Fruit fly (Drosophila melanogaster) whole organism, prepupa: ENCODE measurements around the gene CG7656.
A peak's percentile ranks its signal among the peaks of the same experiment; 100 is the strongest.

ENCODE experiments used
- Blimp-1 ChIP-seq: fragments of 200-800 bp; sonication (Bioruptor generic); optimal IDR thresholded peaks from 3 replicates; lab custom pipeline; 2017; ENCODE audit warnings: missing biosample characterization, missing genetic modification characterization, mild to moderate bottlenecking, moderate library complexity, missing genetic modification reagents
- CG10631 ChIP-seq: fragments of 200-800 bp; sonication (Bioruptor generic); optimal IDR thresholded peaks from 2 replicates; lab custom pipeline; 2016; ENCODE audit warnings: missing biosample characterization, missing genetic modification characterization
- CG16779 ChIP-seq: fragments of 200-800 bp; sonication (Bioruptor generic); optimal IDR thresholded peaks from 3 replicates; lab custom pipeline; 2017; ENCODE audit warnings: missing biosample characterization, mild to moderate bottlenecking, missing genetic modification characterization
- CG6854 ChIP-seq: fragments of 200-800 bp; sonication (Bioruptor generic); optimal IDR thresholded peaks from 2 replicates; lab custom pipeline; 2017; ENCODE audit warnings: missing biosample characterization, mild to moderate bottlenecking, missing genetic modification characterization
- Hr39 ChIP-seq: fragments of 200-800 bp; sonication (Bioruptor generic); optimal IDR thresholded peaks from 2 replicates; lab custom pipeline; 2016; ENCODE audit warnings: missing biosample characterization, missing genetic modification characterization
- OdsH ChIP-seq: fragments of 200-800 bp; sonication (Bioruptor generic); optimal IDR thresholded peaks from 3 replicates; lab custom pipeline; 2016; ENCODE audit warnings: missing biosample characterization, missing genetic modification characterization
- dsx ChIP-seq: fragments of 200-800 bp; optimal IDR thresholded peaks from 3 replicates; lab custom pipeline; 2019; ENCODE audit warnings: missing biosample characterization, mild to moderate bottlenecking, missing genetic modification characterization, moderate library complexity; ENCODE audit not compliant: poor library complexity, severe bottlenecking
- eg ChIP-seq: fragments of 200-800 bp; sonication (Bioruptor generic); IDR thresholded peaks from 3 replicates; pipeline ENCODE4 v1.3.6; 2022; ENCODE audit warnings: missing biosample characterization, missing genetic modification characterization
- topi ChIP-seq: fragments of 200-800 bp; sonication (Bioruptor generic); optimal IDR thresholded peaks from 3 replicates; lab custom pipeline; 2016; ENCODE audit warnings: missing biosample characterization, missing genetic modification characterization

dm6 chr3L:15595980-15596379, 8.0 kb upstream of the CG7656 start:
- peak; percentile 54 for TF ChIP-seq dsx
- 0 out of 3 replicates have a peak, but pooled peaks have one; percentile 21 for TF ChIP-seq eg
- peak; percentile 49 for TF ChIP-seq OdsH
- no peak for TF ChIP-seq CG16779 (tag; lab: Kevin White, UChicago)
- no peak for TF ChIP-seq topi (GFP tag; lab: Kevin White, UChicago)
- no peak for TF ChIP-seq CG6854 (GFP tag; lab: Kevin White, UChicago)
- TF ChIP-seq Blimp-1 (GFP tag; lab: Kevin White, UChicago) = no peak
- TF ChIP-seq Hr39 (GFP tag; lab: Kevin White, UChicago) = no peak
- peak; percentile 18 for TF ChIP-seq CG10631 (GFP tag; lab: Kevin White, UChicago)
